Fruit fly (Drosophila melanogaster) whole organism, wandering third instar larva: Measurements from ENCODE around the gene TORIP.

ENCODE experiments used
- OdsH ChIP-seq: fragments of 200-800 bp; sonication (Bioruptor generic); optimal IDR thresholded peaks from 2 replicates; lab custom pipeline; 2016; ENCODE audit warnings: missing biosample characterization, mild to moderate bottlenecking, missing genetic modification characterization
- Vsx2 ChIP-seq: fragments of 200-300, 225-300 bp; sonication (Bioruptor generic); optimal IDR thresholded peaks from 2 replicates; lab custom pipeline; 2018; ENCODE audit warnings: missing biosample characterization, missing genetic modification characterization; ENCODE audit not compliant: partially characterized antibody
- br ChIP-seq: fragments of 200-800 bp; sonication (Bioruptor generic); optimal IDR thresholded peaks from 2 replicates; lab custom pipeline; 2016; ENCODE audit warnings: missing biosample characterization, missing genetic modification characterization
- fru ChIP-seq: fragments of 200-800 bp; sonication (Bioruptor generic); optimal IDR thresholded peaks from 3 replicates; lab custom pipeline; 2016; ENCODE audit warnings: missing biosample characterization, mild to moderate bottlenecking, missing genetic modification characterization
- h ChIP-seq: fragments of 200-800 bp; sonication (Bioruptor generic); optimal IDR thresholded peaks from 3 replicates; lab custom pipeline; 2016; ENCODE audit warnings: missing biosample characterization, mild to moderate bottlenecking, missing genetic modification characterization
- pan ChIP-seq: fragments of >200 bp; optimal IDR thresholded peaks from 2 replicates; lab custom pipeline; 2017
- sage ChIP-seq: fragments of 200-800 bp; sonication (Bioruptor generic); optimal IDR thresholded peaks from 2 replicates; lab custom pipeline; 2016; ENCODE audit warnings: missing biosample characterization, mild to moderate bottlenecking, missing genetic modification characterization
- sv ChIP-seq: fragments of 200-800 bp; sonication (Bioruptor generic); optimal IDR thresholded peaks from 3 replicates; lab custom pipeline; 2016; ENCODE audit warnings: missing biosample characterization, missing genetic modification characterization

DNA sequence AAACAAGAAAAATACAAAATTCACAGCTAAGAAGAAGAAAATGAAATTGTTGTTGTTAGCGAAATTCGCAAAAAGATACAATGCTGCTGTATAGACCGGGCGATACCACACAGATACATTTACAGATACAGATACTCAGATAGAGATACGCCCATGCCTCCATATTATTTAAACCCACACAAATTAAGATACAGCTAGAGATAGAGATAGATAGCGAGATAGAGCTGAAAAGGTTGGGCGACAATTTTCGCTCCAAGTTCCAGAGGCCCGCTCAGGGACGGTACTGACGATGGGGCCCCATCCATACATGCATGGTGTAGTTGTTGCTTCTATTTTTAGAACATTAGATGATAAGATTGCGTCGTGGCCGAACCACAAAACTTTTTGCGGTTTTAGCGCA, 17.2 kb downstream of the TORIP start:
- TF ChIP-seq Vsx2 (GFP tag; lab: Kevin White, UChicago) (no peak), OdsH (no peak), pan (lab: Kevin White, UChicago) (no peak), sv (GFP tag; lab: Kevin White, UChicago) (no peak), br (GFP tag; lab: Kevin White, UChicago) (no peak), h (GFP tag; lab: Kevin White, UChicago) (no peak), sage (GFP tag; lab: Kevin White, UChicago) (no peak), fru (no peak)
